Worm (Caenorhabditis elegans) whole organism, early embryonic: ENCODE measurements around the gene mrps-34.

Experiments used
- B0310.2 ChIP-seq: sonication (generic microtip); optimal IDR thresholded peaks from 2 replicates; lab custom pipeline; 2016; ENCODE audit warnings: mild to moderate bottlenecking, missing genetic modification characterization, missing compliant biosample characterization
- F13C5.2 ChIP-seq: sonication (generic microtip); optimal IDR thresholded peaks from 2 replicates; lab custom pipeline; 2017; ENCODE audit warnings: mild to moderate bottlenecking, missing genetic modification characterization, inconsistent platforms, missing compliant biosample characterization
- aly-1 ChIP-seq: sonication (generic microtip); optimal IDR thresholded peaks from 2 replicates; lab custom pipeline; 2016; ENCODE audit warnings: missing genetic modification characterization, missing compliant biosample characterization
- ama-1 ChIP-seq: fragments of 150-350 bp; optimal IDR thresholded peaks from 2 replicates; lab custom pipeline; 2014
- ceh-13 ChIP-seq: fragments of 200-800 bp; sonication (Bioruptor generic); optimal IDR thresholded peaks from 2 replicates; lab custom pipeline; 2018; ENCODE audit warnings: mild to moderate bottlenecking, missing genetic modification characterization, missing compliant biosample characterization
- ceh-36 ChIP-seq: sonication (generic microtip); optimal IDR thresholded peaks from 2 replicates; lab custom pipeline; 2016; ENCODE audit warnings: missing genetic modification characterization, inconsistent platforms, missing compliant biosample characterization
- ets-7 ChIP-seq: sonication (generic microtip); optimal IDR thresholded peaks from 2 replicates; lab custom pipeline; 2016; ENCODE audit warnings: missing genotype, missing genetic modification characterization, missing compliant biosample characterization
- flt-1 ChIP-seq: fragments of 200-800 bp; sonication (Bioruptor generic); IDR thresholded peaks from 2 replicates; pipeline ENCODE4 v1.3.6; 2022; ENCODE audit warnings: missing genetic modification characterization, missing compliant biosample characterization
- hmbx-1 ChIP-seq: sonication (generic microtip); optimal IDR thresholded peaks from 2 replicates; lab custom pipeline; 2016; ENCODE audit warnings: mild to moderate bottlenecking, missing genetic modification characterization, missing compliant biosample characterization
- hmg-4 ChIP-seq: fragments of 200-800 bp; sonication (Bioruptor generic); optimal IDR thresholded peaks from 2 replicates; lab custom pipeline; 2018; ENCODE audit warnings: mild to moderate bottlenecking, missing genetic modification characterization, missing compliant biosample characterization
- hnd-1 ChIP-seq: sonication (generic microtip); optimal IDR thresholded peaks from 2 replicates; lab custom pipeline; 2016; ENCODE audit warnings: missing genetic modification characterization, missing compliant biosample characterization
- pes-1 ChIP-seq: fragments of 200-800 bp; sonication (Bioruptor generic); IDR thresholded peaks from 2 replicates; pipeline ENCODE4 v1.3.6; 2022; ENCODE audit warnings: missing genetic modification reagents, missing genetic modification characterization, missing compliant biosample characterization
- scrt-1 ChIP-seq: fragments of 200-800 bp; sonication (Bioruptor generic); IDR thresholded peaks from 2 replicates; pipeline ENCODE4 v1.3.6; 2022; ENCODE audit warnings: missing genetic modification characterization, missing compliant biosample characterization
- sea-1 ChIP-seq: fragments of 200-800 bp; sonication (Bioruptor generic); conservative IDR thresholded peaks from 2 replicates; pipeline ENCODE4 v1.3.6; 2022; ENCODE audit warnings: missing genetic modification characterization, missing compliant biosample characterization
- tbx-11 ChIP-seq: fragments of 200-800 bp; sonication (Bioruptor generic); IDR thresholded peaks from 2 replicates; pipeline ENCODE4 v1.3.6; 2022; ENCODE audit warnings: missing genetic modification characterization, missing compliant biosample characterization
- tbx-37 ChIP-seq: fragments of 200-800 bp; sonication (Bioruptor generic); conservative IDR thresholded peaks from 2 replicates; pipeline ENCODE4 v1.3.6; 2022; ENCODE audit warnings: missing genetic modification reagents, missing genetic modification characterization, missing compliant biosample characterization
- tra-4 ChIP-seq: sonication (generic microtip); optimal IDR thresholded peaks from 2 replicates; lab custom pipeline; 2017; ENCODE audit warnings: missing genetic modification characterization, missing compliant biosample characterization

mrps-34 gene

ce11 chrIII:4562070-4562788, 20.0 kb upstream of the mrps-34 start, which contains the start of gene pan-1:
Gene pan-1, plus strand, starts transcription at chrIII:4562738.
- TF ChIP-seq F13C5.2 (tag; lab: Kevin White, UChicago) (peak; percentile 32), tbx-11 (no peak)

ce11 chrIII:4561286-4561685, 19.0 kb upstream of the mrps-34 start:
- TF ChIP-seq hnd-1 (tag; lab: Kevin White, UChicago) (no peak), tbx-37 (GFP tag; lab: Robert Waterston, UW) (no peak), scrt-1 (GFP tag; lab: Robert Waterston, UW) (no peak), B0310.2 (tag; lab: Kevin White, UChicago) (no peak), tbx-11 (no peak), ceh-36 (tag; lab: Kevin White, UChicago) (no peak), aly-1 (no peak), ama-1 (lab: Kevin White, UChicago) (no peak), pes-1 (GFP tag; lab: Robert Waterston, UW) (no peak), F13C5.2 (tag; lab: Kevin White, UChicago) (no peak), hmbx-1 (tag; lab: Kevin White, UChicago) (no peak), flt-1 (no peak)

- peak; percentile 41 for TF ChIP-seq F13C5.2 (tag; lab: Kevin White, UChicago)
- peak; percentile 7 for TF ChIP-seq hmg-4 (GFP tag; lab: Kevin White, UChicago)
- TF ChIP-seq ama-1 (lab: Kevin White, UChicago): no peak
Measured at ce11 chrIII:4560393-4560890, 18.2 kb upstream of the mrps-34 start.

DNA sequence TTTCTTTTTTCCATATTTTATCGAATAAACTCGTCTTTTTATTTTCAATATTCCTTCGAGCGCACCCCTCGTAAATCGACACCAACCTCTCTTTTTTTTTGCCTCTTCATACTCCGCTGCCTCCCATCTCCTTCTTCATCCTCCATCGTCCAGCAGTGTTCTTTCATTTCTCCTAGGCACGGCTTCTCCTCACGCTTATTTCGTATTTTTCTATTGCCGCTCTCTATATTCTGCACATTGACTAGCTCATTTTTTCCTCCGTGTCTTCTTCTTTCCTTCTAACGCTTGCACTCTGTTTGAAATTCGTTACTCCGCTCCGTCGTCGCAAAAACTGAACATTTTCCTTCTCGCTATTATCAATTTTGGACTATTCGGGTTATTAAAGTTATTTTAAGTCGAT, 13.1 kb upstream of the mrps-34 start:
- TF ChIP-seq B0310.2 (tag; lab: Kevin White, UChicago) (no peak), flt-1 (no peak), hnd-1 (tag; lab: Kevin White, UChicago) (no peak), hmbx-1 (tag; lab: Kevin White, UChicago) (no peak), sea-1 (GFP tag; lab: Robert Waterston, UW) (no peak), scrt-1 (GFP tag; lab: Robert Waterston, UW) (no peak), ets-7 (no peak), tbx-37 (GFP tag; lab: Robert Waterston, UW) (no peak), ama-1 (lab: Kevin White, UChicago) (no peak), tra-4 (tag; lab: Kevin White, UChicago) (no peak), F13C5.2 (tag; lab: Kevin White, UChicago) (no peak), hmg-4 (GFP tag; lab: Kevin White, UChicago) (no peak), aly-1 (no peak), pes-1 (GFP tag; lab: Robert Waterston, UW) (no peak), tbx-11 (no peak), ceh-36 (tag; lab: Kevin White, UChicago) (no peak), ceh-13 (GFP tag; lab: Kevin White, UChicago) (no peak)

DNA sequence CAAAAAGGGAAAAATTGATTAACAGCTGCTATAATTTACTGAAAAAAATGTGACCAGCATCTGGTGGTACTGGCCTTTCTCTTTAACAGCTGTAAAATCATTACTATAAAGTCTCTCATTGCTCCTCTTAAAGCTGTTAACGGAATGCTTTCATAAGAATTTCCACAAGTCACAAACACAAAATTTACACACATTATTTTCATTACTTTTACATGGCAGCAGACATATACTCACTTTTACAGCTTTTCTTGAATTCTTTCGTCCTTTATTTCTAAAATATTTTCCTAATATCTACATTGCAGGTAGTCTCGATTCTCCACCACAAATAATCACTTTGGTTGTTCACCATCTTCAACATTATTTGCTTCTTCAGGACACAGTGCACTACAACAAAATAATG, 11.1 kb upstream of the mrps-34 start, which contains the start of gene imph-1:
Gene imph-1 (plus strand): TSS at position 301 of the 400 bp plus-strand sequence.
- no peak for TF ChIP-seq ceh-13 (GFP tag; lab: Kevin White, UChicago)
- no peak for TF ChIP-seq hmg-4 (GFP tag; lab: Kevin White, UChicago)
- no peak for TF ChIP-seq pes-1 (GFP tag; lab: Robert Waterston, UW)
- TF ChIP-seq ceh-36 (tag; lab: Kevin White, UChicago): no peak
- no peak for TF ChIP-seq tbx-37 (GFP tag; lab: Robert Waterston, UW)
- TF ChIP-seq hnd-1 (tag; lab: Kevin White, UChicago): no peak
- TF ChIP-seq flt-1: no peak
- no peak for TF ChIP-seq hmbx-1 (tag; lab: Kevin White, UChicago)

- TF ChIP-seq tra-4 (tag; lab: Kevin White, UChicago): no peak
- TF ChIP-seq tbx-37 (GFP tag; lab: Robert Waterston, UW): no peak
- no peak for TF ChIP-seq hnd-1 (tag; lab: Kevin White, UChicago)
- TF ChIP-seq pes-1 (GFP tag; lab: Robert Waterston, UW): no peak
- no peak for TF ChIP-seq ets-7
- no peak for TF ChIP-seq sea-1 (GFP tag; lab: Robert Waterston, UW)
- TF ChIP-seq ama-1 (lab: Kevin White, UChicago): no peak
- no peak for TF ChIP-seq F13C5.2 (tag; lab: Kevin White, UChicago)
- no peak for TF ChIP-seq flt-1
- TF ChIP-seq ceh-13 (GFP tag; lab: Kevin White, UChicago): no peak
- TF ChIP-seq B0310.2 (tag; lab: Kevin White, UChicago): no peak
- TF ChIP-seq hmbx-1 (tag; lab: Kevin White, UChicago): no peak
- no peak for TF ChIP-seq hmg-4 (GFP tag; lab: Kevin White, UChicago)
- no peak for TF ChIP-seq tbx-11
- no peak for TF ChIP-seq scrt-1 (GFP tag; lab: Robert Waterston, UW)
- TF ChIP-seq ceh-36 (tag; lab: Kevin White, UChicago): no peak
Measured at ce11 chrIII:4552872-4553271, 10.6 kb upstream of the mrps-34 start.

DNA sequence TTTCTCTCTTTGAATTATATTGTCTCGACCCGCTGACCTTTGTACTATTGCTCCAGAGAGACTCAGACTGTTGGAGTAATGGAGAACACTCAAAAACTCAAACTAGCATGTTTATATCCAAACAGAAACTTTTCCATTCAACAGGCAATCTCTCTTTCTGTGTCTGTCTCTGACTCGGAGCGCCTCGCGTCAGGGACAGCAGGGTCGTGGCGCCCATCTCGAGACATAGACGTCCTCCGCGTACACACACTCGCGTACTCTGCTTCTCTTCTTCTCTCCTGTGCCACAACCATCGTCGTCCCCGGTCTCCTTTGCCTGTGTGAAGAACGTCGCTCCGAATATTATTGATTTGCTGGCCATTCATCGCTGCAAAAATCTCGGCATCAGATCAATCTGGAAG, 9.7 kb upstream of the mrps-34 start:
- TF ChIP-seq tbx-37 (GFP tag; lab: Robert Waterston, UW): no peak
- TF ChIP-seq ceh-36 (tag; lab: Kevin White, UChicago): no peak
- TF ChIP-seq ceh-13 (GFP tag; lab: Kevin White, UChicago): no peak
- TF ChIP-seq ets-7: no peak
- TF ChIP-seq hnd-1 (tag; lab: Kevin White, UChicago): no peak
- no peak for TF ChIP-seq scrt-1 (GFP tag; lab: Robert Waterston, UW)
- TF ChIP-seq aly-1: no peak
- TF ChIP-seq ama-1 (lab: Kevin White, UChicago): no peak
- TF ChIP-seq F13C5.2 (tag; lab: Kevin White, UChicago): no peak
- TF ChIP-seq hmbx-1 (tag; lab: Kevin White, UChicago): no peak
- TF ChIP-seq tbx-11: no peak
- TF ChIP-seq B0310.2 (tag; lab: Kevin White, UChicago): no peak
- no peak for TF ChIP-seq tra-4 (tag; lab: Kevin White, UChicago)
- TF ChIP-seq hmg-4 (GFP tag; lab: Kevin White, UChicago): no peak
- no peak for TF ChIP-seq pes-1 (GFP tag; lab: Robert Waterston, UW)
- TF ChIP-seq sea-1 (GFP tag; lab: Robert Waterston, UW): no peak
- TF ChIP-seq flt-1: no peak
